Fruit fly (Drosophila melanogaster) whole organism, embryonic: ENCODE measurements around the gene TyrRII.

Experiments used
- Atf-2 ChIP-seq: fragments of 200-800 bp; sonication (Bioruptor generic); optimal IDR thresholded peaks from 2 replicates; lab custom pipeline; 2016; ENCODE audit warnings: missing biosample characterization, missing genetic modification characterization
- BtbVII ChIP-seq: fragments of 200-800 bp; sonication (Bioruptor generic); optimal IDR thresholded peaks from 3 replicates; lab custom pipeline; 2017; ENCODE audit warnings: missing biosample characterization, mild to moderate bottlenecking, missing genetic modification characterization
- CG11456 ChIP-seq: fragments of 200-800 bp; sonication (Bioruptor generic); IDR thresholded peaks from 3 replicates; pipeline ENCODE4 v1.3.6; 2022; ENCODE audit warnings: missing biosample characterization, missing genetic modification characterization
- CG11504 ChIP-seq: fragments of 200-800 bp; sonication (Bioruptor generic); optimal IDR thresholded peaks from 3 replicates; lab custom pipeline; 2019; ENCODE audit warnings: missing biosample characterization, mild to moderate bottlenecking, missing genetic modification characterization, moderate library complexity
- CG13287 ChIP-seq: fragments of 200-800 bp; sonication (Bioruptor generic); IDR thresholded peaks from 2 replicates; pipeline ENCODE4 v1.3.6; 2022; ENCODE audit warnings: missing biosample characterization, missing genetic modification characterization; ENCODE audit not compliant: partially characterized antibody
- CG14441 ChIP-seq: fragments of 200-800 bp; sonication (Bioruptor generic); IDR thresholded peaks from 2 replicates; pipeline ENCODE4 v1.3.6; 2022; ENCODE audit warnings: missing biosample characterization, missing genetic modification characterization
- CG1602 ChIP-seq: fragments of 200-800 bp; sonication (Bioruptor generic); optimal IDR thresholded peaks from 3 replicates; lab custom pipeline; 2016; ENCODE audit warnings: missing biosample characterization, missing genetic modification characterization
- CG17612 ChIP-seq: fragments of 200-800 bp; sonication (Bioruptor generic); IDR thresholded peaks from 2 replicates; pipeline ENCODE4 v1.3.6; 2022; ENCODE audit warnings: missing biosample characterization, missing genetic modification characterization
- CG17829 ChIP-seq: fragments of 200-800 bp; optimal IDR thresholded peaks from 2 replicates; lab custom pipeline; 2019; ENCODE audit warnings: missing biosample characterization, mild to moderate bottlenecking, missing genetic modification characterization, moderate library complexity
- CG18262 ChIP-seq: fragments of 200-800 bp; optimal IDR thresholded peaks from 3 replicates; lab custom pipeline; 2019; ENCODE audit warnings: missing biosample characterization, mild to moderate bottlenecking, missing genetic modification characterization, moderate library complexity
- CG2678 ChIP-seq: fragments of 200-800 bp; sonication (Bioruptor generic); optimal IDR thresholded peaks from 3 replicates; lab custom pipeline; 2019; ENCODE audit warnings: missing biosample characterization, mild to moderate bottlenecking, missing genetic modification characterization, moderate library complexity
- CG3065 ChIP-seq: fragments of 200-800 bp; sonication (Bioruptor generic); optimal IDR thresholded peaks from 2 replicates; lab custom pipeline; 2016; ENCODE audit warnings: missing biosample characterization, missing genetic modification characterization
- CG3281 ChIP-seq: fragments of 200-800 bp; sonication (Bioruptor generic); optimal IDR thresholded peaks from 3 replicates; lab custom pipeline; 2017; ENCODE audit warnings: missing biosample characterization, mild to moderate bottlenecking, missing genetic modification characterization
- CG5245 ChIP-seq: fragments of 200-800 bp; sonication (Bioruptor generic); optimal IDR thresholded peaks from 3 replicates; lab custom pipeline; 2016; ENCODE audit warnings: missing biosample characterization, missing genetic modification characterization
- CG8359 ChIP-seq: fragments of 200-800 bp; sonication (Bioruptor generic); optimal IDR thresholded peaks from 2 replicates; lab custom pipeline; 2017; ENCODE audit warnings: missing biosample characterization, mild to moderate bottlenecking, missing genetic modification characterization, borderline replicate concordance
- CG9932 ChIP-seq: fragments of 200-800 bp; sonication (Bioruptor generic); IDR thresholded peaks from 2 replicates; pipeline ENCODE4 v1.3.6; 2022; ENCODE audit warnings: missing biosample characterization, missing genetic modification characterization
- Camta ChIP-seq: fragments of 200-800 bp; sonication (Bioruptor generic); optimal IDR thresholded peaks from 2 replicates; lab custom pipeline; 2016; ENCODE audit warnings: missing biosample characterization, missing genetic modification characterization
- Chrac-16 ChIP-seq: fragments of 200-800 bp; sonication (Bioruptor generic); optimal IDR thresholded peaks from 3 replicates; lab custom pipeline; 2016; ENCODE audit warnings: missing biosample characterization, missing genetic modification characterization
- Doc2 ChIP-seq: fragments of 200-800 bp; sonication (Bioruptor generic); IDR thresholded peaks from 2 replicates; pipeline ENCODE4 v1.3.6; 2022; ENCODE audit warnings: missing biosample characterization, missing genetic modification characterization
- Dref ChIP-seq: fragments of 200-800 bp; sonication (Bioruptor generic); IDR thresholded peaks from 2 replicates; pipeline ENCODE4 v1.3.6; 2022; ENCODE audit warnings: missing biosample characterization, missing genetic modification characterization
- ERR ChIP-seq: fragments of 200-800 bp; sonication (Bioruptor generic); optimal IDR thresholded peaks from 2 replicates; lab custom pipeline; 2016; ENCODE audit warnings: missing biosample characterization, missing genetic modification characterization
- Hmr ChIP-seq: fragments of 200-800 bp; sonication (Bioruptor generic); optimal IDR thresholded peaks from 3 replicates; lab custom pipeline; 2017; ENCODE audit warnings: mild to moderate bottlenecking, missing biosample characterization, missing genetic modification reagents, missing genetic modification characterization
- Hr78 ChIP-seq, 2 experiments: fragments of 200-800 bp in 1 of 2; fragments of >200 bp in 1 of 2; sonication (Bioruptor generic) in 1 of 2; optimal IDR thresholded peaks; 2 replicates each; lab custom pipeline; 2017 to 2019; ENCODE audit warnings: missing biosample characterization in 2 of 2, missing genetic modification characterization in 2 of 2, mild to moderate bottlenecking in 1 of 2, moderate library complexity in 1 of 2
- Jarid2 ChIP-seq: fragments of 200-800 bp; sonication (Bioruptor generic); optimal IDR thresholded peaks from 3 replicates; lab custom pipeline; 2017; ENCODE audit warnings: mild to moderate bottlenecking, missing biosample characterization, missing genetic modification reagents, missing genetic modification characterization
- Meics ChIP-seq: fragments of 200-800 bp; sonication (Bioruptor generic); optimal IDR thresholded peaks from 2 replicates; lab custom pipeline; 2017; ENCODE audit warnings: missing biosample characterization, mild to moderate bottlenecking, missing genetic modification characterization
- NC2α ChIP-seq: fragments of 200-800 bp; sonication (Bioruptor generic); optimal IDR thresholded peaks from 2 replicates; lab custom pipeline; 2016; ENCODE audit warnings: missing biosample characterization, missing genetic modification characterization
- NFAT ChIP-seq: fragments of 200-800 bp; sonication (Bioruptor generic); IDR thresholded peaks from 2 replicates; pipeline ENCODE4 v1.3.6; 2022; ENCODE audit warnings: missing biosample characterization, missing genetic modification characterization
- Optix ChIP-seq: fragments of 200-800 bp; sonication (Bioruptor generic); IDR thresholded peaks from 3 replicates; pipeline ENCODE4 v1.3.6; 2022; ENCODE audit warnings: missing biosample characterization, missing genetic modification characterization
- Sry-δ ChIP-seq: fragments of 200-800 bp; sonication (Bioruptor generic); optimal IDR thresholded peaks from 2 replicates; lab custom pipeline; 2016; ENCODE audit warnings: missing biosample characterization, missing genetic modification characterization
- Xbp1 ChIP-seq: fragments of 200-800 bp; sonication (Bioruptor generic); optimal IDR thresholded peaks from 3 replicates; lab custom pipeline; 2016; ENCODE audit warnings: missing biosample characterization, mild to moderate bottlenecking, missing genetic modification characterization
- bbx ChIP-seq: fragments of 200-800 bp; sonication (Bioruptor generic); IDR thresholded peaks from 2 replicates; pipeline ENCODE4 v1.3.6; 2022; ENCODE audit warnings: missing biosample characterization, missing genetic modification characterization; ENCODE audit not compliant: partially characterized antibody
- bowl ChIP-seq: fragments of 200-800 bp; sonication (Bioruptor generic); IDR thresholded peaks from 2 replicates; pipeline ENCODE4 v1.3.6; 2022; ENCODE audit warnings: missing biosample characterization, missing genetic modification characterization
- chn ChIP-seq: fragments of 200-800 bp; sonication (Bioruptor generic); optimal IDR thresholded peaks from 2 replicates; lab custom pipeline; 2016; ENCODE audit warnings: missing biosample characterization, missing genetic modification characterization
- danr ChIP-seq: fragments of 200-800 bp; sonication (Bioruptor generic); IDR thresholded peaks from 2 replicates; pipeline ENCODE4 v1.3.6; 2022; ENCODE audit warnings: missing biosample characterization, missing genetic modification characterization
- dpn ChIP-seq, 2 experiments: fragments of 200-800 bp; sonication (Bioruptor generic); optimal IDR thresholded peaks; 3 replicates each; lab custom pipeline; 2016; ENCODE audit warnings: missing biosample characterization in 2 of 2, missing genetic modification characterization in 2 of 2
- lbe ChIP-seq: fragments of 200-800 bp; sonication (Bioruptor generic); optimal IDR thresholded peaks from 2 replicates; lab custom pipeline; 2016; ENCODE audit warnings: missing biosample characterization, mild to moderate bottlenecking, missing genetic modification characterization
- lov ChIP-seq, 2 experiments: fragments of 200-800 bp in 1 of 2; fragments of >200 bp in 1 of 2; sonication (Bioruptor generic) in 1 of 2; IDR thresholded peaks in 1 of 2; optimal IDR thresholded peaks in 1 of 2; 2 replicates in 1 of 2; 3 replicates in 1 of 2; pipeline versions ENCODE4 v1.3.6 to Lab custom; 2017 to 2022; ENCODE audit warnings: missing biosample characterization in 1 of 2, missing genetic modification characterization in 1 of 2
- maf-S ChIP-seq: fragments of 200-800 bp; sonication (Bioruptor generic); optimal IDR thresholded peaks from 2 replicates; lab custom pipeline; 2016; ENCODE audit warnings: missing biosample characterization, missing genetic modification characterization
- mirr ChIP-seq: fragments of 200-800 bp; sonication (Bioruptor generic); optimal IDR thresholded peaks from 3 replicates; lab custom pipeline; 2018; ENCODE audit warnings: missing biosample characterization, mild to moderate bottlenecking, missing genetic modification characterization
- psq ChIP-seq: fragments of 200-800 bp; sonication (Bioruptor generic); optimal IDR thresholded peaks from 2 replicates; lab custom pipeline; 2017; ENCODE audit warnings: missing biosample characterization, missing genetic modification characterization
- ssp ChIP-seq: fragments of 200-800 bp; sonication (Bioruptor generic); IDR thresholded peaks from 2 replicates; pipeline ENCODE4 v1.3.6; 2022; ENCODE audit warnings: missing biosample characterization, missing genetic modification characterization
- stc ChIP-seq: fragments of 200-800 bp; sonication (Bioruptor generic); IDR thresholded peaks from 2 replicates; pipeline ENCODE4 v1.3.6; 2022; ENCODE audit warnings: missing biosample characterization, missing genetic modification characterization
- tin ChIP-seq: fragments of 200-800 bp; sonication (Bioruptor generic); optimal IDR thresholded peaks from 3 replicates; lab custom pipeline; 2016; ENCODE audit warnings: missing biosample characterization, missing genetic modification characterization
- tna ChIP-seq: fragments of 200-800 bp; sonication (Bioruptor generic); IDR thresholded peaks from 2 replicates; pipeline ENCODE4 v1.3.6; 2022; ENCODE audit warnings: missing biosample characterization, missing genetic modification characterization; ENCODE audit not compliant: partially characterized antibody
- trh ChIP-seq: fragments of 200-800 bp; sonication (Bioruptor generic); optimal IDR thresholded peaks from 2 replicates; lab custom pipeline; 2016; ENCODE audit warnings: missing biosample characterization, missing genetic modification characterization
- unc-4 ChIP-seq: fragments of 200-800 bp; sonication (Bioruptor generic); IDR thresholded peaks from 2 replicates; pipeline ENCODE4 v1.3.6; 2022; ENCODE audit warnings: missing biosample characterization, missing genetic modification characterization; ENCODE audit not compliant: partially characterized antibody
- vfl ChIP-seq: fragments of 200-800 bp; sonication (Bioruptor generic); optimal IDR thresholded peaks from 2 replicates; lab custom pipeline; 2016; ENCODE audit warnings: missing biosample characterization, missing genetic modification characterization
- wdn ChIP-seq: fragments of 200-800 bp; sonication (Bioruptor generic); IDR thresholded peaks from 2 replicates; pipeline ENCODE4 v1.3.6; 2022; ENCODE audit warnings: missing biosample characterization, missing genetic modification characterization
- z ChIP-seq: fragments of 200-800 bp; sonication (Bioruptor generic); IDR thresholded peaks from 3 replicates; pipeline ENCODE4 v1.3.6; 2022; ENCODE audit warnings: missing biosample characterization, missing genetic modification characterization
- zen ChIP-seq: fragments of 200-800 bp; sonication (Bioruptor generic); optimal IDR thresholded peaks from 3 replicates; lab custom pipeline; 2018; ENCODE audit warnings: missing biosample characterization, mild to moderate bottlenecking, missing genetic modification characterization, moderate library complexity

The TyrRII gene

dm6 chr3R:17781371-17781770 is 45.0 kb downstream of the TyrRII start (continued):
- TF ChIP-seq Sry-δ (GFP tag; lab: Kevin White, UChicago) (peak; percentile 44), bbx (GFP tag; lab: Robert Waterston, UW) (no peak), bowl (GFP tag; lab: Robert Waterston, UW) (no peak), z (GFP tag; lab: Robert Waterston, UW) (0 out of 3 replicates have a peak, but pooled peaks have one; percentile 10), CG18262 (peak; percentile 87), CG3281 (GFP tag; lab: Kevin White, UChicago) (peak; percentile 77), Camta (GFP tag; lab: Kevin White, UChicago) (peak; percentile 72), CG5245 (peak; percentile 25), CG8359 (peak; percentile 8), NC2α (GFP tag; lab: Kevin White, UChicago) (no peak), CG17612 (GFP tag; lab: Robert Waterston, UW) (peak; percentile 67), CG11504 (tag; lab: Kevin White, UChicago) (peak; percentile 78), NFAT (GFP tag; lab: Robert Waterston, UW) (peak; percentile 92), CG3065 (no peak), danr (GFP tag; lab: Robert Waterston, UW) (peak; percentile 60; the same call in 1 of the 2 replicates), CG1602 (GFP tag; lab: Kevin White, UChicago) (peak; percentile 55), lov (optimal IDR thresholded peaks at IDR 0.05; lab: Kevin White, UChicago) (no peak), lov (GFP tag; IDR thresholded peaks at IDR 0.05; lab: Robert Waterston, UW) (peak; percentile 74; the same call in 1 of the 3 replicates), ssp (GFP tag; lab: Robert Waterston, UW) (peak; percentile 68), Hmr (GFP tag; lab: Kevin White, UChicago) (peak; percentile 81), stc (peak; percentile 83), tin (GFP tag; lab: Kevin White, UChicago) (peak; percentile 68), CG17829 (tag; lab: Kevin White, UChicago) (peak; percentile 85), maf-S (GFP tag; lab: Kevin White, UChicago) (peak; percentile 76), trh (GFP tag; lab: Kevin White, UChicago) (peak; percentile 49), tna (no peak), ERR (GFP tag; lab: Kevin White, UChicago) (peak; percentile 54), Jarid2 (peak; percentile 27), CG14441 (peak; percentile 89), Chrac-16 (GFP tag; lab: Kevin White, UChicago) (peak; percentile 49), Dref (GFP tag; lab: Robert Waterston, UW) (0 out of 2 replicates have a peak, but pooled peaks have one; percentile 16), lbe (GFP tag; lab: Kevin White, UChicago) (no peak), zen (tag; lab: Kevin White, UChicago) (no peak), CG9932 (GFP tag; lab: Robert Waterston, UW) (peak; percentile 89), CG11456 (GFP tag; lab: Robert Waterston, UW) (peak; percentile 84), psq (GFP tag; lab: Kevin White, UChicago) (peak; percentile 2), chn (GFP tag; lab: Kevin White, UChicago) (peak; percentile 60), Optix (0 out of 3 replicates have a peak, but pooled peaks have one; percentile 43), CG2678 (tag; lab: Kevin White, UChicago) (peak; percentile 93), BtbVII (peak; percentile 64), vfl (GFP tag; lab: Kevin White, UChicago) (peak; percentile 43), CG13287 (GFP tag; lab: Robert Waterston, UW) (no peak), wdn (GFP tag; lab: Robert Waterston, UW) (peak; percentile 78), dpn (GFP tag; optimal IDR thresholded peaks at IDR 0.05; lab: Kevin White, UChicago) (peak; percentile 68 to 77), Atf-2 (GFP tag; lab: Kevin White, UChicago) (peak; percentile 54), Hr78 (GFP tag; optimal IDR thresholded peaks at IDR 0.05; lab: Kevin White, UChicago) (peak in 1 of 2 experiments; percentile 22), mirr (GFP tag; lab: Kevin White, UChicago) (peak; percentile 83), unc-4 (GFP tag; lab: Robert Waterston, UW) (no peak), Doc2 (GFP tag; lab: Robert Waterston, UW) (peak; percentile 39; the same call in 1 of the 2 replicates), Meics (GFP tag; lab: Kevin White, UChicago) (peak; percentile 83), Xbp1 (GFP tag; lab: Kevin White, UChicago) (peak; percentile 79)
